Fruit fly (Drosophila melanogaster): ENCODE measurements around the gene RYa-R.

The RYa-R gene

DNA sequence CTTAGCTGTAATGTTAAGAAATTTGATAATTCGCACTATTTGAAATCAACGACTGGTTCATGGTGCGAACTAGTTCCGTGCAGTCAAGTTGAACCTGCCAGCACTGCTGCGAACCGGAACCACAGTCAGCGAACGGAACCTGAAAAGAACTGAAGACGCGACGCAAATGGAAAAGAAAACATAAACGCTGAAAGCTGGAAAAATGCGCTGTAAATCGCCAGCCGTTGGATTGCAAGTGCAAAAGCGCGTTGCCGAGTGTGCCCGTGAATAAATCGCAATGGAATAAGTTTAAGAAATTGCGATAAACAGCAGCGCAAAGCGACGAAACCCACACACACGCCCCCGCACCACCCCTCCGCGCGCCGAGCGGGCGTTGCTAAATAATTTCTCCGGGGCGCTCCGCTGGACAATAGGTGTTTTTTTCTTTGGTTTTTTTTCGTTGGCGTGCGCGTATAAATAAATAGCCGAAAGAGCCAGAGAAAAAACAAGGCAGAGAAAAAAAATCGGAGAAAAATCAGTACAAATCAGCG is 29.9 kb upstream of the RYa-R start, which contains the start of gene CG5521:
CG5521 (plus strand) TSS at position 137 of the 530 bp plus-strand sequence.
- no peak for TF ChIP-seq CG17801 (GFP tag; optimal IDR thresholded peaks at IDR 0.05; ENCODE audit: partially characterized antibody)

DNA sequence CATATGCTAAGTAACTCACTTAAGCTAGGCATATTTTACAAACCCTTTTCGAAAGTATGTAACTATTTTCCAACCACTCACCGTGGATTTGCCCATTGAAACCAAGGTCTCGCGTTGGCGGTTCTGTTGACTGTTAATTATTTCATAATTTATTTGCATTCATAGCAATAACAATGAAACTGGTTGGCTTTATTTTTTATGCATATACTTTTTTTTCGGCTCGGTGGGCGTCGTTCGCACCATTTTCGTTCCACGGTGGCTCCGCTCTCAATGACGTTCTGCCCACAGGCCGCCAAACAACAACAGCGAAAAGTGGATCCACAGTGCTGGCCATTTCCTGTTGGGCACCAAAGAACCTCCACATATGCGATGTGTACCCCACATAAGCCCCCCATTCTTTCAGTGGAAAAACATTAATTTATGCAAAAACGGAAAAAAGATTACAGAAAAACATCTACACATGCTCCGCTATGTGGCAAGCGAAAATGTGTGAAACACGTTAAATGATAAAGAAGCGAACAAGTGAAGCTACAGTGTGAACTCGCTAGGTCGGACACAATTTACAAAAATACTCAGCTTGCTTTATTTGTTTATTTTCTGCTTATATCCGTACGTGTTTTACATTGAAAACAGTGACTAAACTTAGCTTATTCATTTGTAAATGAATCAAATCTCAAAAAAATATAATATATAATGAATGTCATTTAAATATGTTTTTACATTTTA is 29.0 kb upstream of the RYa-R start:
- no peak for TF ChIP-seq CG17801 (GFP tag; optimal IDR thresholded peaks at IDR 0.05; ENCODE audit: partially characterized antibody)

DNA sequence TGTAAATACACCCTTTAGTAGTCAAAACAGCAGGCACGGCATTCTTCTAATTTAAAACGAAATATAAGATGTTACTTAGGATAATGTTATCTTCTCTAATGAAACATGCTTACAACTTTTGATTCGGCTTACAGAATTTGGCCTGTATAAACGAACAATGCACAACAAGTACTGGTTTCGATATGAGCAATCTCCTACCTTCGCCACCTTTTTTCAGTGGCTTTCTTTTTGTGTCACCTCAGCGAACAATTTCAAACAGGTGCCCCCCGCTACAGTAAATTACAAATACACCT is 28.5 kb upstream of the RYa-R start:
- no peak for TF ChIP-seq CG17801 (GFP tag; optimal IDR thresholded peaks at IDR 0.05; ENCODE audit: partially characterized antibody)

DNA sequence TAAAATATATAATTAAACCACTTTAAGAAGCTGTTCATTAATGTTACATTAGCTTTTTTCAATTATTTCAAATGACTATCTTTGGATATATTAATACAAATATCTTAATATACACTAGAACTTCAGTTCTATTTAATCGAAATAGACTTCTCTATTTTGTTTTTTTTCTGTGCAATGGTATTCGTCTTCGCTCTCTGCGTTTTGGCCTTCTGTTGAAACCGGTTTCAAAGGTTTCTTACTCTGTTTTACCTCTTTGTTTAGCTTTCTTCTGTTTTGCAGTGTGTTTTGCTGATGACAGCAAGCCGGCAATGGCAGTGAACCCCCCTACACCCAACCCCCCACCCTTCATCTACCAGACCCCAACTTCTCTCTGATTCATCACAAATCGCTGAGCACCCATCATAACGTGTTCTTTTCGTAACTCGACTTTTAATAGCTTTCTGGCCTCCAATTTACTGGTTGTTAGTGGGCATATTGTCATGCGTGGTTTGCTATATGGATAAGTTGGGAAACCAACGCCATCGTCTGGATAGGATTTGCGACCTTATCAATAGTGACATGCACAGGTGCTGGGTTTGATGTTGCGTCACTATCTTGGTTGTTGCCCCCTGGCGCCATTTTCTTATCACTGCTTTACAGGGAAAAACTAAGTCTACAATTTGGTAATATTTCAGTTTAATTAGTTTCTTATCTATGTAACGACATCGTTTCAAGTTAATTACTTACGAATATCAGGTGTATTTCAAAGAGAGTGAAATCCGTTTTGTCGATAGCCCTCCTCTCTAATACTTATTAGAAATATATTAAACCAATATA is 27.7 kb upstream of the RYa-R start:
- TF ChIP-seq CG17801 (GFP tag; optimal IDR thresholded peaks at IDR 0.05; ENCODE audit: partially characterized antibody), result peak; percentile 15

- TF ChIP-seq CG17801 (GFP tag; optimal IDR thresholded peaks at IDR 0.05; ENCODE audit: partially characterized antibody), result no peak
These were observed 27.0 kb upstream of the RYa-R start for dm6 chr3R:26969743-26970142.

DNA sequence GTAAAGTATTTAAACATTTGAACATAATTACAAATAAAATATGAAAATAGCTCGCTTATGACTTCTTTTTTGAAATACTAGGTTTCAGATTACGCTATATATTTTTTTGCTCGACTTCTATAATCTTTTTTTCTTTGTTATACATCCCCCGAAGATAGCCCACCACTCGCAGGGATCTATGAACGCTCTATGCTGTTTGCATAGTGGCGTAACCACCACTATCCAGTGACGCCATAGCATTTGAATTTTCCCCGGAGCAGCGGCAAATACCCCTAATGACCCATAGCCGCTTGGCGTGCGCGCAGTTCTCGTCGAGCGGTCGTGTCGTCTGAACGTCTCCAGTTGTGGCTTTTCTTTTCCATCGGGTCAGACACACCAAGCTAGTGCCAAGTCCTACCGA is 18.5 kb upstream of the RYa-R start, which contains the start of the genes CG14253 and CG46313:
CG14253 (plus strand) TSS at position 301 of the 400 bp plus-strand sequence.
CG46313 (plus strand) TSS at position 301 of the 400 bp plus-strand sequence.
- TF ChIP-seq CG17801 (GFP tag; optimal IDR thresholded peaks at IDR 0.05; ENCODE audit: partially characterized antibody), result no peak

- peak; percentile 15 for TF ChIP-seq CG17801 (GFP tag; optimal IDR thresholded peaks at IDR 0.05; ENCODE audit: partially characterized antibody)
These were observed 16.5 kb upstream of the RYa-R start for dm6 chr3R:26980282-26980691.

DNA sequence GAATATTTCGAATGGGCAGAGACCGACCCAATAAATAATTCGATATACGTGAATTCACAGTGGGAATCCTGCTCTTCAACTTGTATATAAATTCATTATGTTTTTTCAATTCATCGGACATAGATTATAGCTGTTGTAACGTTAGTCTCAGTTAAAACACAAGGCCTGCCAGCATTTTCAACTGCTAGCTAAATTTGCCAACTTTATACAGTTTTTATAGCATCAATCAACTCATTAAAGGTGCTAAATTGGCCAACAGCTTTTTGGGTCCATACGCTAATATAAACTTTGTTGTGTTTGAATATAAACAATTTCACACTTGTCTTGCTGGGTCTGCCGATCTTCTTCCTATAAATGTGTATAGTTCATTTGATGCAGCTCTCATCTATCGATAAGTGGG is 14.7 kb upstream of the RYa-R start:
- TF ChIP-seq CG17801 (GFP tag; optimal IDR thresholded peaks at IDR 0.05; ENCODE audit: partially characterized antibody), result no peak

dm6 chr3R:26984437-26984836 is 12.3 kb upstream of the RYa-R start:
- TF ChIP-seq CG17801 (GFP tag; optimal IDR thresholded peaks at IDR 0.05; ENCODE audit: partially characterized antibody), result no peak

dm6 chr3R:26987455-26987854 is 9.3 kb upstream of the RYa-R start:
- TF ChIP-seq CG17801 (GFP tag; optimal IDR thresholded peaks at IDR 0.05; ENCODE audit: partially characterized antibody), result peak; percentile 19

- peak; percentile 75 for TF ChIP-seq CG17801 (GFP tag; optimal IDR thresholded peaks at IDR 0.05; ENCODE audit: partially characterized antibody)
These were observed 8.3 kb upstream of the RYa-R start, which contains the start of gene CG31075 for dm6 chr3R:26988412-26988981. Gene CG31075, minus strand, starts transcription at chr3R:26988517.

DNA sequence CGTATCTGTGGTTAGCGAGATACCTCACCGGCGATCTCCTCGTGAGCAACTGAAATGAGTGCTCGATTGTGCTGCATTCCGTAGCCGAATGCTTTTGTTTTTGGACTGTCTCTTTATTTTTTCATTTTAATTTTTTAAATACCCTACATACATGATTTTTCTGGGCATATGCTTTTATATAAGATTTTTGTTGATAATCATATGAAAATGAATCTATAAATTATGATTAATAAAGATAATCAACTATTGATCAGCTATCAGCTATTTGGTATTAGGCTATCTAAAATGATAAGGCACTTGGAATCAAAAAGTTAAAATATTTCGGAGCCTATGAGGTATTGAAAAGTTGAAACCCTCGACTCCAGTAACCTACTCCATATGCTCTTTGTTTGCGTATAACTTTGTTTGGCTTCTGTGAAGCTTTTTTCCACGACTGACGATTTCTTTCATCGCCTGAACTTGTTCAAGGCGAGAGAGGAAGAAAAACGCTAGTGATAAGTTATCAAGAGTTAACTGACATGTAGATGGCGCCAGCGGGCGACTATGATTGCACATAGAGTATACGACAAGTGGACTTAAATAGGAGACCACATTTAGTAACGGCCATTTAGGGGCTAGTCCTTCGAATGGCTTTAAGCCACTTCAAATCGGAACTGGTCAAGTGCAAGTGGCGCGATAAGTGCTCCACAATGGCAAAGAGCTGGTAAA is 6.8 kb upstream of the RYa-R start, which contains the start of gene CG31076:
CG31076 (minus strand) TSS at position 51 of the 708 bp plus-strand sequence.
- no peak for TF ChIP-seq CG17801 (GFP tag; optimal IDR thresholded peaks at IDR 0.05; ENCODE audit: partially characterized antibody)

DNA sequence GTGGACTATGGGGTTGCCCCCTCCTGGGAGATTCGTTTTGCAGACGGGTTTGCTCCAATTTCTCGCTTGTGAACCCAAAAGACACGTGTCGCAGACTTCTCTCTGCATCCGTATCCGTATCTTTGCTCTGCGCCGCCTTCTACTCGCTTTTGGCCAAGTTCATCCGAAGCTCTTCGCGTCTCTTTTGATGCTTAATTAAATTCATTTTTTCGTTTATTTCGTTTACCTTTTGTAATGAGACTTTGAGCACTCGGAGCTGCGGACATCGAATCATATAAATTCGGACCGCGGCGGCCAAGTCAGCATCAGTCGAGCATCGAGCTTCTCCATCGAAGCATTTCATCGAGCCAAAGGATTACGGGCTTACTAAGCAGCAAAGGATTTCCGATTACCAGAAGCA is 2.2 kb upstream of the RYa-R start, which contains the start of gene TwdlC:
TwdlC (plus strand) TSS at position 301 of the 400 bp plus-strand sequence.
- no peak for TF ChIP-seq CG17801 (GFP tag; optimal IDR thresholded peaks at IDR 0.05; ENCODE audit: partially characterized antibody)

DNA sequence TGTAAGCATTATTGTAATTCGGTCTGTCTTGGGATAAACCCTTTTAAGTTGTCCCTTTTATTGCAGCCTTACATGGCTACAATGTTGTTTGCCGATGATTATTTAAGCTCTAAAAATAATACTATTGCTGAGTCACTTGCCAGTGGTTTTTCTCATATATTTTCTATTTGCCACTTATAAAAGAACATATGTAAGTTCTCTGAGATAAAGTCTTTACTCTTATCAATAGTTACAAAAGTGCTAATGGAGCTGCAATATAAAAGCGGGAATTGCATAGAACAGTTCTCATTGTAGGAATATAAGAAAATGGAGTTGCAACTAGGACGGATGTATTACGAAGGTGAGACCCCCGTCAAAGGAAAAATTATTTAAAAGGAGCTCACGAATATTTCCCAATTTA is 2.7 kb downstream of the RYa-R start, which contains the start of gene CG31077:
CG31077 (plus strand) TSS at position 301 of the 400 bp plus-strand sequence.
- no peak for TF ChIP-seq CG17801 (GFP tag; optimal IDR thresholded peaks at IDR 0.05; ENCODE audit: partially characterized antibody)
